Fruit fly (Drosophila melanogaster) Kc167 (cell line): ENCODE results near the gene Rip11.

ENCODE experiments used
- Myc ChIP-seq: fragments of >200 bp; optimal IDR thresholded peaks from 2 replicates; lab custom pipeline; 2017; ENCODE audit warnings: missing external identifiers
- Sin3A ChIP-seq: fragments of >200 bp; optimal IDR thresholded peaks from 2 replicates; lab custom pipeline; 2018; ENCODE audit warnings: missing external identifiers
- h ChIP-seq: fragments of >200 bp; optimal IDR thresholded peaks from 3 replicates; lab custom pipeline; 2018; ENCODE audit warnings: missing external identifiers
- insv ChIP-seq: fragments of >200 bp; optimal IDR thresholded peaks from 3 replicates; lab custom pipeline; 2018; ENCODE audit warnings: missing external identifiers
- psq ChIP-seq: fragments of >200 bp; optimal IDR thresholded peaks from 2 replicates; lab custom pipeline; 2017; ENCODE audit warnings: missing external identifiers

DNA sequence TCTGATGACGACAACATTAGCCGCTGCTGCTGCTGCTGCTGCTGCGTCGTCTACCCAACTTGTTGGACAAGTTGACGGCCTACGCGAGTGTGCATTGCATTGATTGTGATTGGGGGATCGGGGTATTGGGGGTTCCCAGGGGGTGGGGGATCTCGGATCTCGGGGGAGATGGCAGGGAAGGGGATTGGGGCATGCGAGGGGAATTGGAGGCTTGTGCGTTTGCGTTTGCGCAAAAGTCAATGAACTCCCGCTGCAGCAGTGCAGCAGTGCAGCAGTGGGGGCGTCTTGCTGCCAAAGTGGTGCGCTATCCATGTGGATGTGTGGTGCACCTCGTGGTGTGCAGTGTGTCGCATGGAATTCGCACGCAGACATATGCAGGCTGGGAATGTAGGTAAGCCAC lies 29.3 kb upstream of the Rip11 start:
- TF ChIP-seq h (lab: Kevin White, UChicago) (no peak), Myc (no peak), Sin3A (lab: Kevin White, UChicago) (no peak), insv (lab: Kevin White, UChicago) (no peak), psq (lab: Kevin White, UChicago) (no peak)
